Fruit fly (Drosophila melanogaster): ENCODE results near the gene P58IPK.

DNA sequence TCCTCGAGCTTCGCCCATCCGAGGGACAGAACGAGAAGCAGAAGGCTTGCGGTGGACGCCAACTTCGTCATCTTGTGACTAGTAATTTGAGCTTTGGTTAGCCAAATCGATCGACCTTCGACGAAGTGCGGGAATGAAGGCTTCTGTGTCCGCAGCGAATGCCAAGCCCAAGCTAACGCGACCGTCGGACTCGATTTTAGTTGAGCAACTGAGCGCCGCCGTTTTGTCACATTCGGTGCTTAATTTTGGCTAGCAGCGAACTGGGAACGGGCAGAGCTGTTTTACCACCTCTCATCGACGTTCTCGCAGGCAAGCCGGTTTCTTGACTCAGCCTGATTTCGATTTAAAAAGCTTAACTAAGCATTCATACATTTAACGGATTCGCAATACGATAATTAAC lies 39.5 kb downstream of the P58IPK start:
- no peak for TF ChIP-seq usp (GFP tag; optimal IDR thresholded peaks at IDR 0.05)
- no peak for TF ChIP-seq psq (GFP tag; optimal IDR thresholded peaks at IDR 0.05)
- TF ChIP-seq Hr83 (GFP tag; optimal IDR thresholded peaks at IDR 0.05; ENCODE audit: poor library complexity, severe bottlenecking), result no peak
- TF ChIP-seq Rel (GFP tag; optimal IDR thresholded peaks at IDR 0.05), result no peak
- TF ChIP-seq Rel (tag; optimal IDR thresholded peaks at IDR 0.05), result no peak
- no peak for TF ChIP-seq foxo (GFP tag; optimal IDR thresholded peaks at IDR 0.05)
- TF ChIP-seq pan (optimal IDR thresholded peaks at IDR 0.05), result no peak
- TF ChIP-seq sage (GFP tag; optimal IDR thresholded peaks at IDR 0.05), result no peak
- no peak for TF ChIP-seq br (GFP tag; optimal IDR thresholded peaks at IDR 0.05)
- TF ChIP-seq CrebA (GFP tag; optimal IDR thresholded peaks at IDR 0.05; ENCODE audit: borderline replicate concordance), result no peak
- no peak for TF ChIP-seq Abd-B (GFP tag; optimal IDR thresholded peaks at IDR 0.05)
- TF ChIP-seq CG9705 (GFP tag; optimal IDR thresholded peaks at IDR 0.05), result no peak
- TF ChIP-seq Hnf4 (GFP tag; optimal IDR thresholded peaks at IDR 0.05), result no peak
